Fruit fly (Drosophila melanogaster) whole organism, adult: Measurements from ENCODE around the gene CG18081.

Experiments
- CG11617 ChIP-seq: fragments of 200-800 bp; sonication (Bioruptor generic); optimal IDR thresholded peaks from 2 replicates; lab custom pipeline; 2017; ENCODE audit warnings: mild to moderate bottlenecking, missing biosample characterization, missing genetic modification reagents, missing genetic modification characterization
- CG12768 ChIP-seq: fragments of 200-800 bp; sonication (Bioruptor generic); optimal IDR thresholded peaks from 2 replicates; lab custom pipeline; 2017; ENCODE audit warnings: missing biosample characterization, missing genetic modification characterization, mild to moderate bottlenecking, moderate library complexity, missing genetic modification reagents
- CG5204 ChIP-seq: fragments of 200-800 bp; sonication (Bioruptor generic); optimal IDR thresholded peaks from 2 replicates; lab custom pipeline; 2016; ENCODE audit warnings: missing biosample characterization, missing genetic modification characterization
- CG7101 ChIP-seq: fragments of 200-800 bp; sonication (Bioruptor generic); optimal IDR thresholded peaks from 2 replicates; lab custom pipeline; 2018; ENCODE audit warnings: missing biosample characterization, mild to moderate bottlenecking, missing genetic modification characterization, moderate library complexity
- Clk ChIP-seq: fragments of 200-800 bp; sonication (Bioruptor generic); optimal IDR thresholded peaks from 2 replicates; lab custom pipeline; 2017; ENCODE audit warnings: missing biosample characterization, missing genetic modification characterization
- Crg-1 ChIP-seq: fragments of 200-800 bp; sonication (Bioruptor generic); optimal IDR thresholded peaks from 2 replicates; lab custom pipeline; 2016; ENCODE audit warnings: missing biosample characterization, missing genetic modification characterization
- cnc ChIP-seq, 2 experiments: fragments of >200 bp; optimal IDR thresholded peaks; 2 replicates each; lab custom pipeline; 2017
- kay ChIP-seq: fragments of 200-800 bp; sonication (Bioruptor generic); peaks from one replicate; lab custom pipeline; 2016; ENCODE audit warnings: missing biosample characterization, missing genetic modification characterization, borderline replicate concordance
- ovo ChIP-seq: fragments of 200-800 bp; sonication (Bioruptor generic); optimal IDR thresholded peaks from 2 replicates; lab custom pipeline; 2016; ENCODE audit warnings: missing biosample characterization, missing genetic modification characterization

DNA sequence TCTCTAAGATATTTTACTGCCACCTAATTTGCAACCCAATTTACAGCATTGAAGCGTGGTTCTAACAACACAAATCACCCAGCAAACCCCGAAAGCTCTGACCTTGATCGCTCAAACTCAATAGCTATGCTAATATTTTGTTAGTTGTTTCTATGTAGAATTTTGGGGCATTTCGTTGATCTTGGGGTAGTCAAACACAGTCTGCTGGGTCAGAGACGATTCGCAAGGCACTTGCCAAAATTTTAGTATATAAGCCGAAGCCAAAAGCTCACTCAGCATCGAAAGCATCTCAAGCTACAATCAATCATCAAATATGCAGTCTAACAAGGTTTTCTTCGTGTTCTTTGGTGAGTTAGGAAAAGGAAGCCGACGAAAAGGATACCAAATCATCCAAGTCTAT, 26.0 kb downstream of the CG18081 start, which contains the start of gene CG13445:
- TF ChIP-seq Crg-1 (no peak), ovo (no peak), CG11617 (no peak), CG12768 (GFP tag; lab: Kevin White, UChicago) (no peak), Clk (GFP tag; lab: Kevin White, UChicago) (no peak), CG5204 (GFP tag; lab: Kevin White, UChicago) (no peak), cnc (optimal IDR thresholded peaks at IDR 0.05; lab: Kevin White, UChicago) (no peak), kay (GFP tag; lab: Kevin White, UChicago) (no peak), CG7101 (no peak)
